Fruit fly (Drosophila melanogaster): ENCODE data around the gene CG17010.

dm6 chr2L:12347862-12348261, 8.4 kb upstream of the CG17010 start:
- TF ChIP-seq CG7045 (GFP tag; optimal IDR thresholded peaks at IDR 0.05) (no peak), CG12768 (GFP tag; optimal IDR thresholded peaks at IDR 0.05) (peak; percentile 16), CG14711 (tag; optimal IDR thresholded peaks at IDR 0.05) (no peak), Crg-1 (GFP tag; optimal IDR thresholded peaks at IDR 0.05) (no peak)

All from whole organism, adult.